Worm (Caenorhabditis elegans) whole organism, midembryonic: ENCODE data around the gene btb-6.

Source experiments
- T22C8.4 ChIP-seq: fragments of 200-800 bp; sonication (Bioruptor generic); IDR thresholded peaks from 2 replicates; pipeline ENCODE4 v1.3.6; 2022; ENCODE audit warnings: missing genetic modification characterization, missing compliant biosample characterization
- cog-1 ChIP-seq: sonication (generic microtip); optimal IDR thresholded peaks from 2 replicates; lab custom pipeline; 2016; ENCODE audit warnings: missing genetic modification characterization, missing compliant biosample characterization
- flt-1 ChIP-seq: fragments of 200-800 bp; sonication (Bioruptor generic); IDR thresholded peaks from 2 replicates; pipeline ENCODE4 v1.3.6; 2022; ENCODE audit warnings: missing genetic modification characterization, missing compliant biosample characterization
- klf-2 ChIP-seq: fragments of 200-800 bp; sonication (Bioruptor generic); conservative IDR thresholded peaks from 2 replicates; pipeline ENCODE4 v1.3.6; 2022; ENCODE audit warnings: missing genetic modification reagents, missing genetic modification characterization, missing compliant biosample characterization
- med-1 ChIP-seq: sonication (generic microtip); optimal IDR thresholded peaks from 2 replicates; lab custom pipeline; 2017; ENCODE audit warnings: missing genetic modification characterization, mild to moderate bottlenecking, missing compliant biosample characterization, antibody characterized with exemption, missing genetic modification reagents; ENCODE audit not compliant: insufficient read depth
- ref-1 ChIP-seq: fragments of 200-800 bp; sonication (Bioruptor generic); conservative IDR thresholded peaks from 2 replicates; pipeline ENCODE4 v1.3.6; 2022; ENCODE audit warnings: missing genetic modification reagents, missing genetic modification characterization, missing compliant biosample characterization
- tab-1 ChIP-seq: fragments of 200-800 bp; sonication (Bioruptor generic); IDR thresholded peaks from 2 replicates; pipeline ENCODE4 v1.3.6; 2022; ENCODE audit warnings: missing genetic modification characterization, missing compliant biosample characterization
- ztf-23 ChIP-seq: fragments of 200-800 bp; sonication (Bioruptor generic); IDR thresholded peaks from 2 replicates; pipeline ENCODE4 v1.3.6; 2022; ENCODE audit warnings: missing genetic modification reagents, missing genetic modification characterization, missing compliant biosample characterization
- ztf-29 ChIP-seq: fragments of 200-800 bp; sonication (Bioruptor generic); IDR thresholded peaks from 2 replicates; pipeline ENCODE4 v1.3.6; 2022; ENCODE audit warnings: missing genetic modification reagents, missing genetic modification characterization, missing compliant biosample characterization

Gene btb-6

ce11 chrII:1712938-1713337 lies 2.2 kb upstream of the btb-6 start, which contains the start of gene btb-7:
Gene btb-7, plus strand, starts transcription at chrII:1713238.
- TF ChIP-seq ztf-29 (GFP tag; lab: Robert Waterston, UW) (no peak), tab-1 (no peak), ref-1 (GFP tag; lab: Robert Waterston, UW) (no peak), cog-1 (tag; lab: Kevin White, UChicago) (no peak), klf-2 (GFP tag; lab: Robert Waterston, UW) (no peak), T22C8.4 (GFP tag; lab: Robert Waterston, UW) (no peak), ztf-23 (GFP tag; lab: Robert Waterston, UW) (no peak), med-1 (GFP tag; lab: Kevin White, UChicago) (no peak), flt-1 (no peak)

ce11 chrII:1719153-1719552 lies 4.0 kb downstream of the btb-6 start, which contains the start of gene fbxb-48:
Gene fbxb-48, minus strand, starts transcription at chrII:1719253.
- TF ChIP-seq ztf-23 (GFP tag; lab: Robert Waterston, UW) = no peak
- no peak for TF ChIP-seq cog-1 (tag; lab: Kevin White, UChicago)
- TF ChIP-seq med-1 (GFP tag; lab: Kevin White, UChicago) = no peak
- TF ChIP-seq flt-1 = no peak
- TF ChIP-seq klf-2 (GFP tag; lab: Robert Waterston, UW) = no peak
- TF ChIP-seq T22C8.4 (GFP tag; lab: Robert Waterston, UW) = no peak
- no peak for TF ChIP-seq ref-1 (GFP tag; lab: Robert Waterston, UW)
- no peak for TF ChIP-seq ztf-29 (GFP tag; lab: Robert Waterston, UW)
- TF ChIP-seq tab-1 = no peak

ce11 chrII:1722394-1722793 lies 7.3 kb downstream of the btb-6 start, which contains the start of the genes fbxb-5 and btb-8:
Gene fbxb-5, minus strand, starts transcription at chrII:1722494.
Gene btb-8, plus strand, starts transcription at chrII:1722770.
- no peak for TF ChIP-seq cog-1 (tag; lab: Kevin White, UChicago)
- no peak for TF ChIP-seq T22C8.4 (GFP tag; lab: Robert Waterston, UW)
- TF ChIP-seq ztf-29 (GFP tag; lab: Robert Waterston, UW) = no peak
- TF ChIP-seq klf-2 (GFP tag; lab: Robert Waterston, UW) = no peak
- no peak for TF ChIP-seq ref-1 (GFP tag; lab: Robert Waterston, UW)
- no peak for TF ChIP-seq tab-1
- no peak for TF ChIP-seq flt-1
- no peak for TF ChIP-seq med-1 (GFP tag; lab: Kevin White, UChicago)
- no peak for TF ChIP-seq ztf-23 (GFP tag; lab: Robert Waterston, UW)

ce11 chrII:1724314-1724713 lies 9.2 kb downstream of the btb-6 start, which contains the start of gene fbxb-11:
Gene fbxb-11, plus strand, starts transcription at chrII:1724614.
- TF ChIP-seq tab-1 (no peak), cog-1 (tag; lab: Kevin White, UChicago) (no peak), ref-1 (GFP tag; lab: Robert Waterston, UW) (no peak), T22C8.4 (GFP tag; lab: Robert Waterston, UW) (no peak), ztf-29 (GFP tag; lab: Robert Waterston, UW) (no peak)

- 0 out of 2 replicates have a peak, but pooled peaks have one; percentile 21 for TF ChIP-seq flt-1
- no peak for TF ChIP-seq cog-1 (tag; lab: Kevin White, UChicago)
- TF ChIP-seq T22C8.4 (GFP tag; lab: Robert Waterston, UW) = no peak
Observed at ce11 chrII:1725735-1726134, 10.6 kb downstream of the btb-6 start, which contains the start of gene F45C12.17. Gene F45C12.17, plus strand, starts transcription at chrII:1726111.

ce11 chrII:1728253-1728652 lies 13.2 kb downstream of the btb-6 start, which contains the start of gene btb-9:
Gene btb-9, plus strand, starts transcription at chrII:1728506.
- TF ChIP-seq klf-2 (GFP tag; lab: Robert Waterston, UW) (no peak), ztf-23 (GFP tag; lab: Robert Waterston, UW) (no peak), cog-1 (tag; lab: Kevin White, UChicago) (no peak), ref-1 (GFP tag; lab: Robert Waterston, UW) (no peak), flt-1 (no peak), T22C8.4 (GFP tag; lab: Robert Waterston, UW) (no peak), ztf-29 (GFP tag; lab: Robert Waterston, UW) (no peak), tab-1 (no peak), med-1 (GFP tag; lab: Kevin White, UChicago) (no peak)

- TF ChIP-seq flt-1 (no peak), klf-2 (GFP tag; lab: Robert Waterston, UW) (no peak), T22C8.4 (GFP tag; lab: Robert Waterston, UW) (no peak), tab-1 (no peak), ztf-29 (GFP tag; lab: Robert Waterston, UW) (no peak), cog-1 (tag; lab: Kevin White, UChicago) (no peak), ztf-23 (GFP tag; lab: Robert Waterston, UW) (no peak), med-1 (GFP tag; lab: Kevin White, UChicago) (no peak), ref-1 (GFP tag; lab: Robert Waterston, UW) (no peak)
Observed at ce11 chrII:1730103-1730502, 15.0 kb downstream of the btb-6 start, which contains the start of gene ceh-81. Gene ceh-81, plus strand, starts transcription at chrII:1730403.

- TF ChIP-seq ref-1 (GFP tag; lab: Robert Waterston, UW) (no peak), med-1 (GFP tag; lab: Kevin White, UChicago) (no peak), ztf-29 (GFP tag; lab: Robert Waterston, UW) (no peak), cog-1 (tag; lab: Kevin White, UChicago) (no peak), flt-1 (no peak), T22C8.4 (GFP tag; lab: Robert Waterston, UW) (no peak), klf-2 (GFP tag; lab: Robert Waterston, UW) (no peak), tab-1 (no peak)
Observed at ce11 chrII:1731932-1732331, 16.8 kb downstream of the btb-6 start, which contains the start of gene ceh-82. Gene ceh-82, plus strand, starts transcription at chrII:1732232.

ce11 chrII:1735145-1735544 lies 20.0 kb downstream of the btb-6 start:
- TF ChIP-seq T22C8.4 (GFP tag; lab: Robert Waterston, UW) (no peak), tab-1 (no peak), ztf-29 (GFP tag; lab: Robert Waterston, UW) (no peak), med-1 (GFP tag; lab: Kevin White, UChicago) (no peak), ref-1 (GFP tag; lab: Robert Waterston, UW) (no peak), ztf-23 (GFP tag; lab: Robert Waterston, UW) (no peak), cog-1 (tag; lab: Kevin White, UChicago) (no peak)
